Worm (Caenorhabditis elegans) whole organism, L2 larva: ENCODE measurements around the gene pifk-1.

Source experiments
- aly-2 ChIP-seq: fragments of 150-350 bp; optimal IDR thresholded peaks from 2 replicates; lab custom pipeline; 2014; ENCODE audit warnings: missing biosample characterization, missing genetic modification characterization
- egl-27 ChIP-seq: sonication (generic microtip); optimal IDR thresholded peaks from 3 replicates; lab custom pipeline; 2017; ENCODE audit warnings: missing biosample characterization, missing genetic modification reagents, missing genetic modification characterization
- elt-3 ChIP-seq: sonication (generic microtip); optimal IDR thresholded peaks from 2 replicates; lab custom pipeline; 2017; ENCODE audit warnings: missing biosample characterization, missing genetic modification characterization
- lin-11 ChIP-seq: fragments of 150-350 bp; sonication (generic microtip); optimal IDR thresholded peaks from 2 replicates; lab custom pipeline; 2014; ENCODE audit warnings: missing biosample characterization, missing genetic modification characterization, inconsistent platforms, mixed read lengths
- mab-5 ChIP-seq: fragments of 150-350 bp; optimal IDR thresholded peaks from 2 replicates; lab custom pipeline; 2014; ENCODE audit warnings: missing biosample characterization, missing genetic modification characterization
- nhr-77 ChIP-seq: fragments of 150-350 bp; optimal IDR thresholded peaks from 2 replicates; lab custom pipeline; 2014; ENCODE audit warnings: missing biosample characterization, missing genetic modification characterization
- peb-1 ChIP-seq: fragments of 150-350 bp; optimal IDR thresholded peaks from 2 replicates; lab custom pipeline; 2014; ENCODE audit warnings: missing biosample characterization, missing genetic modification characterization
- sem-4 ChIP-seq: fragments of 150-350 bp; optimal IDR thresholded peaks from 2 replicates; lab custom pipeline; 2014; ENCODE audit warnings: missing biosample characterization, missing genetic modification reagents, missing genetic modification characterization
- snpc-4 ChIP-seq: fragments of 150-350 bp; optimal IDR thresholded peaks from 2 replicates; lab custom pipeline; 2014; ENCODE audit warnings: missing biosample characterization, missing genetic modification characterization
- unc-55 ChIP-seq: fragments of 150-350 bp; sonication (generic microtip); optimal IDR thresholded peaks from 3 replicates; lab custom pipeline; 2014; ENCODE audit warnings: missing biosample characterization, missing genetic modification reagents, missing genetic modification characterization
- unc-62 ChIP-seq: fragments of 150-350 bp; optimal IDR thresholded peaks from 2 replicates; lab custom pipeline; 2014; ENCODE audit warnings: missing biosample characterization, missing genetic modification reagents, missing genetic modification characterization

- TF ChIP-seq mab-5 (tag; lab: Kevin White, UChicago) (no peak), lin-11 (tag; lab: Kevin White, UChicago) (no peak), elt-3 (tag; lab: Kevin White, UChicago) (no peak), aly-2 (no peak), unc-55 (GFP tag; lab: Kevin White, UChicago) (no peak), nhr-77 (tag; lab: Kevin White, UChicago) (no peak), snpc-4 (tag; lab: Kevin White, UChicago) (no peak), sem-4 (tag; lab: Kevin White, UChicago) (no peak), peb-1 (tag; lab: Kevin White, UChicago) (no peak), unc-62 (GFP tag; lab: Kevin White, UChicago) (no peak), egl-27 (tag; lab: Kevin White, UChicago) (no peak)
Measured at ce11 chrX:926125-926524, 1.8 kb upstream of the pifk-1 start.
